Worm (Caenorhabditis elegans): ENCODE measurements around the gene ZK1240.2.

Gene ZK1240.2

DNA sequence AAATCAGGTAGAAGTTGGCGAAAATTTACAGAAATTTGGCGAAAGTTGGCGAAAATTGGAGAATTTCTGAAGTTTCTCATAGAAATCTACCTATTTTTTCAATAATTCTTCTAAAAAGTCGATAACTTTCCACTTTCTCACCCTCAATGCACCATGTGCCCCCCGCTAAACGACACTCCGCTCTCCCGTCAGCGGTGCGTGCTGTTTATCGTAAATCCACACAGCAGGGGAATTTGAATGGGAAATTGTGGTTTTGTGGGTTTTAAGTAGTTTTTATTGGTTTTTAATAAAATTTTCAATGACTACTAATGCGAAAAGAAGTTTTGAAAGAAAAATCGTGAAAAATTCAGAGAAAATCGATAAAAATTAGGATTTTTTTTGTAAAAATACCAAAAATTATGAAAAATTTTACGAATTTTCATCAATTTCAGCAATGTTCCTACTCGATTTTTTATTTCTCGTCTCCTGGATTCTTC lies 18.9 kb downstream of the ZK1240.2 start, which contains the start of gene F43C11.6:
TSS of gene F43C11.6 (plus strand) at position 426 of the 476 bp plus-strand sequence.
- TF ChIP-seq egl-27 (tag; optimal IDR thresholded peaks at IDR 0.05) (no peak), blmp-1 (tag; optimal IDR thresholded peaks at IDR 0.05; ENCODE audit: insufficient read depth) (no peak), nhr-6 (tag; optimal IDR thresholded peaks at IDR 0.05) (no peak), nhr-21 (tag; optimal IDR thresholded peaks at IDR 0.05) (no peak), dmd-4 (tag; optimal IDR thresholded peaks at IDR 0.05) (no peak), unc-62 (GFP tag; optimal IDR thresholded peaks at IDR 0.05) (no peak), nhr-25 (tag; optimal IDR thresholded peaks at IDR 0.05) (no peak), ceh-82 (tag; optimal IDR thresholded peaks at IDR 0.05) (no peak), sma-9 (GFP tag; optimal IDR thresholded peaks at IDR 0.05) (no peak), sma-9 (tag; optimal IDR thresholded peaks at IDR 0.05) (no peak), lin-13 (GFP tag; optimal IDR thresholded peaks at IDR 0.05) (peak; percentile 42), lin-11 (tag; optimal IDR thresholded peaks at IDR 0.05) (no peak), nhr-237 (tag; optimal IDR thresholded peaks at IDR 0.05) (no peak), mab-5 (tag; optimal IDR thresholded peaks at IDR 0.05) (no peak), nhr-12 (tag; optimal IDR thresholded peaks at IDR 0.05) (no peak), aly-2 (tag; optimal IDR thresholded peaks at IDR 0.05) (no peak), C34F6.9 (tag; optimal IDR thresholded peaks at IDR 0.05) (peak; percentile 16), crh-2 (tag; optimal IDR thresholded peaks at IDR 0.05) (peak; percentile 9), ztf-1 (GFP tag; conservative IDR thresholded peaks at IDR 0.05) (no peak), unc-55 (GFP tag; optimal IDR thresholded peaks at IDR 0.05) (peak; percentile 62), lsy-2 (tag; optimal IDR thresholded peaks at IDR 0.05) (peak in 1 of 2 experiments; percentile 61), ama-1 (optimal IDR thresholded peaks at IDR 0.05) (no peak), mbf-1 (tag; optimal IDR thresholded peaks at IDR 0.05) (no peak), R02D3.7 (tag; optimal IDR thresholded peaks at IDR 0.05) (peak; percentile 69), Y55F3AM.14 (GFP tag; optimal IDR thresholded peaks at IDR 0.05) (no peak), ceh-16 (tag; optimal IDR thresholded peaks at IDR 0.05) (no peak), F13H6.1 (tag; optimal IDR thresholded peaks at IDR 0.05) (no peak), ZK546.5 (tag; optimal IDR thresholded peaks at IDR 0.05) (no peak), gmeb-1 (tag; optimal IDR thresholded peaks at IDR 0.05) (no peak), nhr-10 (tag; optimal IDR thresholded peaks at IDR 0.05) (no peak), nhr-129 (tag; optimal IDR thresholded peaks at IDR 0.05) (peak; percentile 13), zag-1 (tag; optimal IDR thresholded peaks at IDR 0.05) (no peak)

DNA sequence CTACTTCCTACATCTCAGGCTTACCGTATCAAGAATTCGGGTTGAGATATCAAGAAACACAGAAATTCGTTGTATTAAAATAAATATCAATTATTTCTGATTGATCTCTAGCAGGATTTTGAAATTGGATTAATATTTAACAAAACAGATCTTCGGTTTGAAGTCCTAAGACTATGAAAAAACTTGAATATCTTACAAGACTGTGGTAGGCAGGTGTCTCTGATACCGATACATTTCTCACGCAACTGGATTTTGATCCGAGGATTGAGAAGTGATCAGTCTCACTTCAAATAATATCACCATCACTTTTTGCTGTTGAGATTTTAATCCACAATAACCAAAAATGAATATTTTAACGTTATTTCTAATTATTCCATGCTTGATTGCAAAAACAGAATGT lies 23.5 kb downstream of the ZK1240.2 start, which contains the start of gene F43C11.4:
TSS of gene F43C11.4 (plus strand) at position 301 of the 400 bp plus-strand sequence.
- TF ChIP-seq elt-1 (tag; optimal IDR thresholded peaks at IDR 0.05) (no peak), nhr-237 (tag; optimal IDR thresholded peaks at IDR 0.05) (no peak), sma-3 (GFP tag; optimal IDR thresholded peaks at IDR 0.05) (no peak), lin-11 (tag; optimal IDR thresholded peaks at IDR 0.05) (no peak), lsy-2 (tag; optimal IDR thresholded peaks at IDR 0.05) (no peak), nhr-77 (tag; optimal IDR thresholded peaks at IDR 0.05) (no peak), nhr-6 (tag; optimal IDR thresholded peaks at IDR 0.05) (no peak), ztf-4 (tag; optimal IDR thresholded peaks at IDR 0.05) (no peak), nhr-25 (tag; optimal IDR thresholded peaks at IDR 0.05) (no peak), gmeb-1 (tag; optimal IDR thresholded peaks at IDR 0.05) (no peak), alr-1 (tag; optimal IDR thresholded peaks at IDR 0.05) (no peak), mab-5 (tag; optimal IDR thresholded peaks at IDR 0.05) (no peak), elt-3 (tag; optimal IDR thresholded peaks at IDR 0.05) (no peak), F13H6.1 (tag; optimal IDR thresholded peaks at IDR 0.05) (no peak), snpc-4 (tag; optimal IDR thresholded peaks at IDR 0.05) (no peak), dmd-4 (tag; optimal IDR thresholded peaks at IDR 0.05) (no peak), nhr-11 (tag; optimal IDR thresholded peaks at IDR 0.05) (no peak), peb-1 (tag; optimal IDR thresholded peaks at IDR 0.05) (no peak), nhr-21 (tag; optimal IDR thresholded peaks at IDR 0.05) (no peak)

DNA sequence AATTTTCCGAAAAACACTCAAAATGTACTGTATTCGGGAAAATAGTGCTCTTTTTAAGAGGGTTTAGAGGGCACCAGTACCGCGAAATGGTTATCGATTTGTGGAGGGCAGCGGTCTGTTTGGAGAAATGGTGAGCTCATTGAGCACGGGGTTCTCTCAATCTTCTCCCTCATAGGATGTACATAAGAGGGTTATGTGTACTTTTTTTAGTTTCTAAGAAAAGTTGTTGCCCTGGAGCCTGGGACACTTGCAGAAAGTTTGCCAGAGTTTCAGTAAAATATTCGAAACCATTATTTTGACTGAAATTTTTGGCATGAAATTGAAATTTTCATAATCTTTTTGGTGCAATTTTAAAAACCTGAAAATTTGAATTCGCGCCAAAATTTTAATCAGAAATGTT lies 29.4 kb downstream of the ZK1240.2 start, which contains the start of gene F43C11.10:
TSS of gene F43C11.10 (minus strand) at position 101 of the 400 bp plus-strand sequence.
- TF ChIP-seq unc-62 (GFP tag; optimal IDR thresholded peaks at IDR 0.05) (no peak), lin-13 (GFP tag; optimal IDR thresholded peaks at IDR 0.05) (no peak)

Data from whole organism, L2 larva.